Fruit fly (Drosophila melanogaster) whole organism, wandering third instar larva: Measurements from ENCODE around the gene CG10804.

Source experiments
- Vsx2 ChIP-seq: fragments of 200-300, 225-300 bp; sonication (Bioruptor generic); optimal IDR thresholded peaks from 2 replicates; lab custom pipeline; 2018; ENCODE audit warnings: missing biosample characterization, missing genetic modification characterization; ENCODE audit not compliant: partially characterized antibody
- fru ChIP-seq: fragments of 200-800 bp; sonication (Bioruptor generic); optimal IDR thresholded peaks from 3 replicates; lab custom pipeline; 2016; ENCODE audit warnings: missing biosample characterization, mild to moderate bottlenecking, missing genetic modification characterization
- h ChIP-seq: fragments of 200-800 bp; sonication (Bioruptor generic); optimal IDR thresholded peaks from 3 replicates; lab custom pipeline; 2016; ENCODE audit warnings: missing biosample characterization, mild to moderate bottlenecking, missing genetic modification characterization
- lola ChIP-seq: fragments of >200 bp; optimal IDR thresholded peaks from 2 replicates; lab custom pipeline; 2017; ENCODE audit warnings: missing biosample characterization, missing genetic modification characterization
- rgr ChIP-seq: fragments of 200-800 bp; sonication (Bioruptor generic); optimal IDR thresholded peaks from 3 replicates; lab custom pipeline; 2016; ENCODE audit warnings: missing biosample characterization, mild to moderate bottlenecking, missing genetic modification characterization

DNA sequence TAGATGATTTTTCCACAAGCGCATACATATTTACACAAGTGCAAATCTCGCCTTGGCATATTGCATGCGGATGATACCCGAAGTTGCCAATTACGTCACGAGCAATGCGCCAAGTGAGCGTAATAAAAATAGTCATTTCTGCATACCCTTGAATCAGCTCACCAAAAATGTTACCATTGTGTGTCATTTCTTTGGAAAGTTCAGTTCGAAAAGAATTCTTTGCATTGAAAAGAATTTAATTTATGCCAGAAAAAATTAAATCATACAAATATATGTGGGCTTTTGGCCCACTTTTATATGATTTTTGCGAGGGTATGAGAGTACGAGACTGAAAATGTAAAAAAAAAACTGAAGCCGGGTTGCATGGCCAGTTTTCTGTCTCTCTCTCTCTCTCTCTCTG, 30.2 kb downstream of the CG10804 start:
- no peak for TF ChIP-seq Vsx2
- TF ChIP-seq lola (GFP tag; lab: Kevin White, UChicago): no peak
- TF ChIP-seq fru: no peak
- TF ChIP-seq rgr (GFP tag; lab: Kevin White, UChicago): no peak
- TF ChIP-seq h: no peak
